Worm (Caenorhabditis elegans) whole organism, late embryonic: ENCODE measurements around the gene pac-1.

ENCODE experiments used
- F13H6.1 ChIP-seq: sonication (generic microtip); optimal IDR thresholded peaks from 2 replicates; lab custom pipeline; 2016; ENCODE audit warnings: missing genetic modification characterization, missing compliant biosample characterization
- Y22D7AL.16 ChIP-seq: sonication (generic microtip); optimal IDR thresholded peaks from 2 replicates; lab custom pipeline; 2016; ENCODE audit warnings: missing genetic modification characterization, missing compliant biosample characterization
- ahr-1 ChIP-seq: sonication (generic microtip); optimal IDR thresholded peaks from 2 replicates; lab custom pipeline; 2016; ENCODE audit warnings: missing genetic modification characterization, missing compliant biosample characterization
- ceh-18 ChIP-seq: sonication (generic microtip); optimal IDR thresholded peaks from 2 replicates; lab custom pipeline; 2016; ENCODE audit warnings: missing genetic modification characterization, missing compliant biosample characterization
- ceh-45 ChIP-seq: fragments of 200-800 bp; sonication (Bioruptor generic); IDR thresholded peaks from 2 replicates; pipeline ENCODE4 v1.3.6; 2022; ENCODE audit warnings: missing genetic modification reagents, missing genetic modification characterization, missing compliant biosample characterization
- elt-4 ChIP-seq: sonication (generic microtip); optimal IDR thresholded peaks from 2 replicates; lab custom pipeline; 2016; ENCODE audit warnings: missing genetic modification characterization, missing compliant biosample characterization
- gmeb-2 ChIP-seq: sonication (generic microtip); optimal IDR thresholded peaks from 2 replicates; lab custom pipeline; 2016; ENCODE audit warnings: missing genetic modification characterization, inconsistent platforms, missing compliant biosample characterization
- pag-3 ChIP-seq: sonication (generic microtip); optimal IDR thresholded peaks from 2 replicates; lab custom pipeline; 2016; ENCODE audit warnings: missing compliant biosample characterization, missing genetic modification characterization, borderline replicate concordance
- pax-1 ChIP-seq: fragments of 150-350 bp; optimal IDR thresholded peaks from 2 replicates; lab custom pipeline; 2014; ENCODE audit warnings: missing biosample characterization, missing genetic modification characterization
- rnt-1 ChIP-seq: sonication (generic microtip); optimal IDR thresholded peaks from 2 replicates; lab custom pipeline; 2016; ENCODE audit warnings: missing genetic modification characterization, missing compliant biosample characterization
- sox-4 ChIP-seq: sonication (generic microtip); optimal IDR thresholded peaks from 2 replicates; lab custom pipeline; 2017; ENCODE audit warnings: mild to moderate bottlenecking, missing genetic modification characterization, inconsistent platforms, missing compliant biosample characterization
- tbx-7 ChIP-seq: sonication (generic microtip); optimal IDR thresholded peaks from 2 replicates; lab custom pipeline; 2016; ENCODE audit warnings: missing genotype, missing genetic modification characterization, missing compliant biosample characterization
- unc-55 ChIP-seq: sonication (generic microtip); optimal IDR thresholded peaks from 2 replicates; lab custom pipeline; 2017; ENCODE audit warnings: missing biosample characterization, missing genetic modification reagents, missing genetic modification characterization
- unc-86 ChIP-seq: sonication (generic microtip); optimal IDR thresholded peaks from 2 replicates; lab custom pipeline; 2016; ENCODE audit warnings: missing genetic modification characterization, missing compliant biosample characterization

The pac-1 gene

ce11 chrIII:8560836-8561235 lies 66.0 kb downstream of the pac-1 start, which contains the start of gene acdh-6:
Gene acdh-6, plus strand, starts transcription at chrIII:8561136.
- TF ChIP-seq unc-86 (tag; lab: Kevin White, UChicago) = no peak
- TF ChIP-seq gmeb-2 (tag; lab: Kevin White, UChicago) = no peak
- TF ChIP-seq pag-3 (tag; lab: Kevin White, UChicago) = no peak
- no peak for TF ChIP-seq F13H6.1 (tag; lab: Kevin White, UChicago)

- TF ChIP-seq ceh-45 (GFP tag; lab: Robert Waterston, UW) = no peak
- no peak for TF ChIP-seq tbx-7 (tag; lab: Kevin White, UChicago)
- TF ChIP-seq elt-4 (tag; lab: Kevin White, UChicago) = no peak
- no peak for TF ChIP-seq sox-4 (tag; lab: Kevin White, UChicago)
- no peak for TF ChIP-seq ceh-18 (tag; lab: Kevin White, UChicago)
- TF ChIP-seq gmeb-2 (tag; lab: Kevin White, UChicago) = no peak
- TF ChIP-seq unc-55 = no peak
- TF ChIP-seq ahr-1 (tag; lab: Kevin White, UChicago) = no peak
- no peak for TF ChIP-seq pax-1 (tag; lab: Kevin White, UChicago)
- no peak for TF ChIP-seq rnt-1
- TF ChIP-seq Y22D7AL.16 (tag; lab: Kevin White, UChicago) = no peak
Measured at ce11 chrIII:8564372-8564771, 69.6 kb downstream of the pac-1 start.
